Fruit fly (Drosophila melanogaster): ENCODE results near the gene Sec71.

Gene Sec71

dm6 chr2L:13827557-13827956, 34.2 kb downstream of the Sec71 start, which contains the start of gene PolG1 (continued):
- no peak for TF ChIP-seq rib (GFP tag; IDR thresholded peaks at IDR 0.05)
- no peak for TF ChIP-seq hb (GFP tag; IDR thresholded peaks at IDR 0.05; ENCODE audit: partially characterized antibody)
- no peak for TF ChIP-seq jigr1 (GFP tag; IDR thresholded peaks at IDR 0.05)
- no peak for TF ChIP-seq zen2 (GFP tag; IDR thresholded peaks at IDR 0.05; ENCODE audit: partially characterized antibody)
- peak; percentile 28 for TF ChIP-seq BEAF-32 (GFP tag; optimal IDR thresholded peaks at IDR 0.05)
- peak; percentile 38 for TF ChIP-seq Dp (GFP tag; optimal IDR thresholded peaks at IDR 0.05)
- TF ChIP-seq MESR4 (GFP tag; optimal IDR thresholded peaks at IDR 0.05) = peak; percentile 14
- TF ChIP-seq Myb (GFP tag; optimal IDR thresholded peaks at IDR 0.05) = peak; percentile 81
- 0 out of 2 replicates have a peak, but pooled peaks have one; percentile 8 for TF ChIP-seq amos (GFP tag; IDR thresholded peaks at IDR 0.05; ENCODE audit: partially characterized antibody)
- TF ChIP-seq gfzf (GFP tag; optimal IDR thresholded peaks at IDR 0.05) = peak; percentile 66
- no peak for TF ChIP-seq Antp (GFP tag; optimal IDR thresholded peaks at IDR 0.05)
- peak; percentile 31 for TF ChIP-seq E2f2 (GFP tag; IDR thresholded peaks at IDR 0.05)
- TF ChIP-seq lbe (GFP tag; optimal IDR thresholded peaks at IDR 0.05) = no peak
- TF ChIP-seq dan (GFP tag; IDR thresholded peaks at IDR 0.05) = no peak
- no peak for TF ChIP-seq CG10366 (GFP tag; IDR thresholded peaks at IDR 0.05)
- TF ChIP-seq Med (GFP tag) = no peak
- no peak for TF ChIP-seq CG16779 (GFP tag; IDR thresholded peaks at IDR 0.05)
- TF ChIP-seq CG11093 (GFP tag; IDR thresholded peaks at IDR 0.05) = no peak
- TF ChIP-seq CG1832 (GFP tag; optimal IDR thresholded peaks at IDR 0.05) = no peak
- TF ChIP-seq CG2116 (GFP tag; optimal IDR thresholded peaks at IDR 0.05) = peak; percentile 12
- no peak for TF ChIP-seq dpn (GFP tag; optimal IDR thresholded peaks at IDR 0.05)
- peak; percentile 58 for TF ChIP-seq MBD-R2 (GFP tag; IDR thresholded peaks at IDR 0.05)

- TF ChIP-seq MESR4 (GFP tag; optimal IDR thresholded peaks at IDR 0.05) (peak; percentile 74), kni (GFP tag; optimal IDR thresholded peaks at IDR 0.05) (no peak), Abd-B (GFP tag; optimal IDR thresholded peaks at IDR 0.05) (peak; percentile 17), dpn (GFP tag; optimal IDR thresholded peaks at IDR 0.05) (peak in 1 of 2 experiments; percentile 27), CG8478 (optimal IDR thresholded peaks at IDR 0.05) (no peak), al (GFP tag; IDR thresholded peaks at IDR 0.05) (no peak), PHDP (tag; optimal IDR thresholded peaks at IDR 0.05) (no peak), ken (GFP tag; IDR thresholded peaks at IDR 0.05) (no peak), fd102C (GFP tag; optimal IDR thresholded peaks at IDR 0.05) (no peak), CG17802 (tag; optimal IDR thresholded peaks at IDR 0.05) (no peak), gsb (GFP tag; IDR thresholded peaks at IDR 0.05) (no peak), E2f1 (GFP tag; IDR thresholded peaks at IDR 0.05) (peak; percentile 76), CG2129 (GFP tag; IDR thresholded peaks at IDR 0.05; ENCODE audit: partially characterized antibody) (peak; percentile 82), CG13624 (GFP tag; optimal IDR thresholded peaks at IDR 0.05) (no peak), NfI (GFP tag; optimal IDR thresholded peaks at IDR 0.05) (no peak), nmo (GFP tag; optimal IDR thresholded peaks at IDR 0.05) (peak; percentile 52), nerfin-2 (GFP tag; IDR thresholded peaks at IDR 0.05; ENCODE audit: partially characterized antibody) (peak; percentile 64), Sin3A (optimal IDR thresholded peaks at IDR 0.05) (peak; percentile 58), hth (optimal IDR thresholded peaks at IDR 0.05) (no peak), tna (GFP tag; IDR thresholded peaks at IDR 0.05; ENCODE audit: partially characterized antibody) (peak; percentile 70), CG30431 (GFP tag; optimal IDR thresholded peaks at IDR 0.05) (no peak), HmgZ (tag; optimal IDR thresholded peaks at IDR 0.05) (peak; percentile 67), CG32767 (GFP tag; IDR thresholded peaks at IDR 0.05) (no peak), mld (GFP tag; IDR thresholded peaks at IDR 0.05; ENCODE audit: partially characterized antibody) (peak; percentile 81; the same call in 1 of the 3 replicates), HHEX (GFP tag; optimal IDR thresholded peaks at IDR 0.05) (no peak), zen2 (GFP tag; IDR thresholded peaks at IDR 0.05; ENCODE audit: partially characterized antibody) (peak; percentile 72), CG43689 (GFP tag; IDR thresholded peaks at IDR 0.05) (no peak), CG14710 (tag; optimal IDR thresholded peaks at IDR 0.05) (peak; percentile 63), Hand (GFP tag; optimal IDR thresholded peaks at IDR 0.05) (no peak), grau (tag; optimal IDR thresholded peaks at IDR 0.05) (peak; percentile 48), CG13287 (GFP tag; IDR thresholded peaks at IDR 0.05; ENCODE audit: partially characterized antibody) (peak; percentile 93)
Observed at dm6 chr2L:13829540-13829939, 36.2 kb downstream of the Sec71 start, which contains the start of the genes Arpc1 and Orc5. TSS of gene Arpc1 (minus strand) at chr2L:13829741. TSS of gene Orc5 (plus strand) at chr2L:13829837.

Data from whole organism, embryonic.